Worm (Caenorhabditis elegans) whole organism, midembryonic: ENCODE results near the gene ragc-1.

ENCODE experiments used
- T22C8.4 ChIP-seq: fragments of 200-800 bp; sonication (Bioruptor generic); IDR thresholded peaks from 2 replicates; pipeline ENCODE4 v1.3.6; 2022; ENCODE audit warnings: missing genetic modification characterization, missing compliant biosample characterization
- cog-1 ChIP-seq: sonication (generic microtip); optimal IDR thresholded peaks from 2 replicates; lab custom pipeline; 2016; ENCODE audit warnings: missing genetic modification characterization, missing compliant biosample characterization
- flt-1 ChIP-seq: fragments of 200-800 bp; sonication (Bioruptor generic); IDR thresholded peaks from 2 replicates; pipeline ENCODE4 v1.3.6; 2022; ENCODE audit warnings: missing genetic modification characterization, missing compliant biosample characterization
- klf-2 ChIP-seq: fragments of 200-800 bp; sonication (Bioruptor generic); conservative IDR thresholded peaks from 2 replicates; pipeline ENCODE4 v1.3.6; 2022; ENCODE audit warnings: missing genetic modification reagents, missing genetic modification characterization, missing compliant biosample characterization
- med-1 ChIP-seq: sonication (generic microtip); optimal IDR thresholded peaks from 2 replicates; lab custom pipeline; 2017; ENCODE audit warnings: missing genetic modification characterization, mild to moderate bottlenecking, missing compliant biosample characterization, antibody characterized with exemption, missing genetic modification reagents; ENCODE audit not compliant: insufficient read depth
- ref-1 ChIP-seq: fragments of 200-800 bp; sonication (Bioruptor generic); conservative IDR thresholded peaks from 2 replicates; pipeline ENCODE4 v1.3.6; 2022; ENCODE audit warnings: missing genetic modification reagents, missing genetic modification characterization, missing compliant biosample characterization
- tab-1 ChIP-seq: fragments of 200-800 bp; sonication (Bioruptor generic); IDR thresholded peaks from 2 replicates; pipeline ENCODE4 v1.3.6; 2022; ENCODE audit warnings: missing genetic modification characterization, missing compliant biosample characterization
- ztf-23 ChIP-seq: fragments of 200-800 bp; sonication (Bioruptor generic); IDR thresholded peaks from 2 replicates; pipeline ENCODE4 v1.3.6; 2022; ENCODE audit warnings: missing genetic modification reagents, missing genetic modification characterization, missing compliant biosample characterization
- ztf-29 ChIP-seq: fragments of 200-800 bp; sonication (Bioruptor generic); IDR thresholded peaks from 2 replicates; pipeline ENCODE4 v1.3.6; 2022; ENCODE audit warnings: missing genetic modification reagents, missing genetic modification characterization, missing compliant biosample characterization

ragc-1 gene

ce11 chrIV:11604909-11605308 lies at the start of gene ragc-1, which contains the start of gene Y24F12A.1:
Gene ragc-1 (minus strand): TSS chrIV:11604933.
Gene Y24F12A.1 (plus strand): TSS chrIV:11605254.
- no peak for TF ChIP-seq ref-1
- TF ChIP-seq ztf-23 (GFP tag; lab: Robert Waterston, UW), result peak; percentile 71
- peak; percentile 64; the same call in 1 of the 2 replicates for TF ChIP-seq flt-1 (GFP tag; lab: Robert Waterston, UW)
- no peak for TF ChIP-seq ztf-29 (GFP tag; lab: Robert Waterston, UW)
- 0 out of 2 replicates have a peak, but pooled peaks have one; percentile 36 for TF ChIP-seq tab-1
- TF ChIP-seq klf-2 (GFP tag; lab: Robert Waterston, UW), result no peak
- TF ChIP-seq med-1 (GFP tag; lab: Kevin White, UChicago), result peak; percentile 56

ce11 chrIV:11651965-11652453 lies 47.3 kb upstream of the ragc-1 start, which contains the start of the genes acl-3 and ndub-6:
Gene acl-3 (minus strand): TSS chrIV:11652023.
Gene ndub-6 (plus strand): TSS chrIV:11652403.
- TF ChIP-seq ztf-29 (GFP tag; lab: Robert Waterston, UW), result peak; percentile 59; the same call in 1 of the 2 replicates
- TF ChIP-seq klf-2 (GFP tag; lab: Robert Waterston, UW), result no peak

- TF ChIP-seq tab-1 (no peak), ref-1 (no peak), T22C8.4 (GFP tag; lab: Robert Waterston, UW) (no peak), cog-1 (tag; lab: Kevin White, UChicago) (no peak), ztf-29 (GFP tag; lab: Robert Waterston, UW) (no peak), klf-2 (GFP tag; lab: Robert Waterston, UW) (no peak), flt-1 (GFP tag; lab: Robert Waterston, UW) (no peak), med-1 (GFP tag; lab: Kevin White, UChicago) (no peak), ztf-23 (GFP tag; lab: Robert Waterston, UW) (no peak)
These were observed 45.6 kb upstream of the ragc-1 start for ce11 chrIV:11650344-11650743.

ce11 chrIV:11649031-11649430 lies 44.3 kb upstream of the ragc-1 start, which contains the start of gene ZK809.8:
Gene ZK809.8 (minus strand): TSS chrIV:11649064.
- no peak for TF ChIP-seq cog-1 (tag; lab: Kevin White, UChicago)
- TF ChIP-seq ztf-29 (GFP tag; lab: Robert Waterston, UW), result no peak
- no peak for TF ChIP-seq flt-1 (GFP tag; lab: Robert Waterston, UW)
- TF ChIP-seq tab-1, result no peak
- TF ChIP-seq T22C8.4 (GFP tag; lab: Robert Waterston, UW), result no peak
- TF ChIP-seq ztf-23 (GFP tag; lab: Robert Waterston, UW), result no peak
- TF ChIP-seq med-1 (GFP tag; lab: Kevin White, UChicago), result no peak
- no peak for TF ChIP-seq klf-2 (GFP tag; lab: Robert Waterston, UW)
- no peak for TF ChIP-seq ref-1

- no peak for TF ChIP-seq ztf-23 (GFP tag; lab: Robert Waterston, UW)
- no peak for TF ChIP-seq tab-1
- no peak for TF ChIP-seq ztf-29 (GFP tag; lab: Robert Waterston, UW)
- TF ChIP-seq flt-1 (GFP tag; lab: Robert Waterston, UW), result no peak
- no peak for TF ChIP-seq cog-1 (tag; lab: Kevin White, UChicago)
- no peak for TF ChIP-seq T22C8.4 (GFP tag; lab: Robert Waterston, UW)
These were observed 42.2 kb upstream of the ragc-1 start for ce11 chrIV:11646908-11647307.

ce11 chrIV:11645354-11645753 lies 40.6 kb upstream of the ragc-1 start:
- TF ChIP-seq T22C8.4 (GFP tag; lab: Robert Waterston, UW) (no peak), flt-1 (GFP tag; lab: Robert Waterston, UW) (no peak), ztf-23 (GFP tag; lab: Robert Waterston, UW) (no peak), ref-1 (no peak), cog-1 (tag; lab: Kevin White, UChicago) (no peak), med-1 (GFP tag; lab: Kevin White, UChicago) (no peak), ztf-29 (GFP tag; lab: Robert Waterston, UW) (no peak), klf-2 (GFP tag; lab: Robert Waterston, UW) (no peak), tab-1 (no peak)

ce11 chrIV:11644705-11645104 lies 40.0 kb upstream of the ragc-1 start:
- TF ChIP-seq ztf-23 (GFP tag; lab: Robert Waterston, UW) (no peak), T22C8.4 (GFP tag; lab: Robert Waterston, UW) (no peak), ztf-29 (GFP tag; lab: Robert Waterston, UW) (no peak), med-1 (GFP tag; lab: Kevin White, UChicago) (no peak), cog-1 (tag; lab: Kevin White, UChicago) (no peak), flt-1 (GFP tag; lab: Robert Waterston, UW) (no peak), ref-1 (no peak), tab-1 (no peak), klf-2 (GFP tag; lab: Robert Waterston, UW) (no peak)

ce11 chrIV:11643829-11644228 lies 39.1 kb upstream of the ragc-1 start, which contains the start of gene prx-2:
Gene prx-2 (plus strand): TSS chrIV:11644129.
- TF ChIP-seq med-1 (GFP tag; lab: Kevin White, UChicago) (no peak), cog-1 (tag; lab: Kevin White, UChicago) (no peak), ref-1 (no peak), flt-1 (GFP tag; lab: Robert Waterston, UW) (no peak), ztf-29 (GFP tag; lab: Robert Waterston, UW) (no peak), klf-2 (GFP tag; lab: Robert Waterston, UW) (no peak), T22C8.4 (GFP tag; lab: Robert Waterston, UW) (no peak), tab-1 (no peak), ztf-23 (GFP tag; lab: Robert Waterston, UW) (no peak)

ce11 chrIV:11641802-11642201 lies 37.1 kb upstream of the ragc-1 start, which contains the start of gene ZK809.1:
Gene ZK809.1 (plus strand): TSS chrIV:11642102.
- TF ChIP-seq cog-1 (tag; lab: Kevin White, UChicago) (no peak), med-1 (GFP tag; lab: Kevin White, UChicago) (no peak), ztf-29 (GFP tag; lab: Robert Waterston, UW) (no peak), klf-2 (GFP tag; lab: Robert Waterston, UW) (no peak), flt-1 (GFP tag; lab: Robert Waterston, UW) (no peak), ref-1 (no peak)
